Worm (Caenorhabditis elegans) whole organism, young adult: ENCODE data around the gene C05D9.7.

Source experiments
- B0019.2 ChIP-seq: fragments of 200-800 bp; sonication (Bioruptor generic); conservative IDR thresholded peaks from 2 replicates; pipeline ENCODE4 v1.3.6; 2022; ENCODE audit warnings: missing genetic modification reagents, missing genetic modification characterization, missing compliant biosample characterization
- F10E7.11 ChIP-seq: sonication (generic microtip); optimal IDR thresholded peaks from 2 replicates; lab custom pipeline; 2017; ENCODE audit warnings: mild to moderate bottlenecking, missing genetic modification characterization, moderate library complexity, missing compliant biosample characterization
- F37B4.10 ChIP-seq: fragments of 200-800 bp; sonication (Bioruptor generic); IDR thresholded peaks from 2 replicates; pipeline ENCODE4 v1.3.6; 2022; ENCODE audit warnings: missing genetic modification characterization, missing compliant biosample characterization
- F52B5.7 ChIP-seq: sonication (generic microtip); optimal IDR thresholded peaks from 2 replicates; lab custom pipeline; 2016; ENCODE audit warnings: mild to moderate bottlenecking, missing genetic modification characterization, missing compliant biosample characterization
- F57A8.1 ChIP-seq: fragments of 200-800 bp; sonication (Bioruptor generic); optimal IDR thresholded peaks from 2 replicates; lab custom pipeline; 2018; ENCODE audit warnings: mild to moderate bottlenecking, missing genetic modification characterization, moderate library complexity, missing compliant biosample characterization
- T26A5.8 ChIP-seq: sonication (generic microtip); optimal IDR thresholded peaks from 2 replicates; lab custom pipeline; 2016; ENCODE audit warnings: missing genetic modification characterization, missing compliant biosample characterization
- Y67H2A.10 ChIP-seq: fragments of 200-800 bp; sonication (Bioruptor generic); conservative IDR thresholded peaks from 2 replicates; pipeline ENCODE4 v1.3.6; 2022; ENCODE audit warnings: missing genetic modification reagents, missing genetic modification characterization, missing compliant biosample characterization
- ZK185.1 ChIP-seq: sonication (generic microtip); optimal IDR thresholded peaks from 2 replicates; lab custom pipeline; 2016; ENCODE audit warnings: mild to moderate bottlenecking, missing genetic modification characterization, missing compliant biosample characterization; ENCODE audit not compliant: poor library complexity, severe bottlenecking
- akir-1 ChIP-seq: fragments of 200-800 bp; sonication (Bioruptor generic); optimal IDR thresholded peaks from 2 replicates; lab custom pipeline; 2018; ENCODE audit warnings: mild to moderate bottlenecking, missing genetic modification characterization, moderate library complexity, missing compliant biosample characterization
- bed-2 ChIP-seq: fragments of 200-800 bp; sonication (Bioruptor generic); IDR thresholded peaks from 2 replicates; pipeline ENCODE4 v1.3.6; 2022; ENCODE audit warnings: missing genetic modification reagents, missing genetic modification characterization, missing compliant biosample characterization
- cebp-2 ChIP-seq: fragments of 200-800 bp; sonication (Bioruptor generic); IDR thresholded peaks from 2 replicates; pipeline ENCODE4 v1.3.6; 2022; ENCODE audit warnings: missing genetic modification characterization, missing compliant biosample characterization
- ceh-100 ChIP-seq: fragments of 200-800 bp; sonication (Bioruptor generic); IDR thresholded peaks from 2 replicates; pipeline ENCODE4 v1.3.6; 2022; ENCODE audit warnings: missing genetic modification reagents, missing genetic modification characterization, missing compliant biosample characterization
- ceh-27 ChIP-seq: fragments of 200-800 bp; sonication (Bioruptor generic); optimal IDR thresholded peaks from 2 replicates; lab custom pipeline; 2018; ENCODE audit warnings: mild to moderate bottlenecking, missing genetic modification characterization, moderate library complexity, missing compliant biosample characterization
- ceh-40 ChIP-seq: fragments of 200-800 bp; sonication (Bioruptor generic); IDR thresholded peaks from 2 replicates; pipeline ENCODE4 v1.3.6; 2022; ENCODE audit warnings: missing genetic modification characterization, missing compliant biosample characterization
- ceh-91 ChIP-seq: fragments of 200-800 bp; sonication (Bioruptor generic); IDR thresholded peaks from 2 replicates; pipeline ENCODE4 v1.3.6; 2022; ENCODE audit warnings: missing genetic modification reagents, missing genetic modification characterization, missing compliant biosample characterization
- die-1 ChIP-seq: sonication (generic microtip); optimal IDR thresholded peaks from 2 replicates; lab custom pipeline; 2016; ENCODE audit warnings: missing genotype, mild to moderate bottlenecking, missing genetic modification characterization, missing compliant biosample characterization
- dpff-1 ChIP-seq: sonication (generic microtip); optimal IDR thresholded peaks from 2 replicates; lab custom pipeline; 2017; ENCODE audit warnings: mild to moderate bottlenecking, missing genetic modification characterization, missing compliant biosample characterization
- ekl-4 ChIP-seq: fragments of 200-800 bp; sonication (Bioruptor generic); IDR thresholded peaks from 2 replicates; pipeline ENCODE4 v1.3.6; 2022; ENCODE audit warnings: missing genetic modification reagents, missing genetic modification characterization, missing compliant biosample characterization
- ets-4 ChIP-seq: fragments of 200-800 bp; sonication (Bioruptor generic); optimal IDR thresholded peaks from 2 replicates; lab custom pipeline; 2018; ENCODE audit warnings: mild to moderate bottlenecking, missing genetic modification characterization, missing compliant biosample characterization
- him-1 ChIP-seq: sonication (generic microtip); optimal IDR thresholded peaks from 2 replicates; lab custom pipeline; 2016; ENCODE audit warnings: missing genotype, missing genetic modification reagents, missing genetic modification characterization, missing compliant biosample characterization
- hrde-1 ChIP-seq: sonication (generic microtip); optimal IDR thresholded peaks from 2 replicates; lab custom pipeline; 2016; ENCODE audit warnings: missing genetic modification characterization, mild to moderate bottlenecking, missing compliant biosample characterization, moderate library complexity, missing genotype, missing genetic modification reagents, borderline replicate concordance
- hsf-1 ChIP-seq: fragments of 200-800 bp; sonication (Bioruptor generic); IDR thresholded peaks from 2 replicates; pipeline ENCODE4 v1.3.6; 2022; ENCODE audit warnings: missing genetic modification reagents, missing genetic modification characterization, missing compliant biosample characterization
- let-607 ChIP-seq, 2 experiments: fragments of 200-800 bp in 1 of 2; sonication (Bioruptor generic) in 1 of 2; sonication (generic microtip) in 1 of 2; optimal IDR thresholded peaks; 2 replicates each; lab custom pipeline; 2016 to 2018; ENCODE audit warnings: mild to moderate bottlenecking in 2 of 2, missing compliant biosample characterization in 2 of 2, missing genetic modification characterization in 2 of 2, moderate library complexity in 2 of 2, missing genotype in 1 of 2
- lin-26 ChIP-seq: fragments of 200-800 bp; sonication (Bioruptor generic); IDR thresholded peaks from 2 replicates; pipeline ENCODE4 v1.3.6; 2022; ENCODE audit warnings: missing genetic modification reagents, missing genetic modification characterization, missing compliant biosample characterization
- lin-54 ChIP-seq: fragments of 200-800 bp; sonication (Bioruptor generic); optimal IDR thresholded peaks from 2 replicates; lab custom pipeline; 2018; ENCODE audit warnings: mild to moderate bottlenecking, missing genetic modification characterization, missing compliant biosample characterization
- lsy-27 ChIP-seq: sonication (generic microtip); optimal IDR thresholded peaks from 2 replicates; lab custom pipeline; 2017; ENCODE audit warnings: missing genetic modification characterization, mild to moderate bottlenecking, missing compliant biosample characterization, antibody characterized with exemption, missing genotype, borderline replicate concordance; ENCODE audit not compliant: insufficient read depth
- madf-10 ChIP-seq: sonication (generic microtip); optimal IDR thresholded peaks from 2 replicates; lab custom pipeline; 2016; ENCODE audit warnings: mild to moderate bottlenecking, missing genetic modification characterization, missing compliant biosample characterization
- madf-8 ChIP-seq: fragments of 200-800 bp; sonication (Bioruptor generic); conservative IDR thresholded peaks from 2 replicates; pipeline ENCODE4 v1.3.6; 2022; ENCODE audit warnings: missing genetic modification reagents, missing genetic modification characterization, missing compliant biosample characterization
- mcd-1 ChIP-seq: fragments of 200-800 bp; sonication (Bioruptor generic); IDR thresholded peaks from 2 replicates; pipeline ENCODE4 v1.3.6; 2022; ENCODE audit warnings: missing genetic modification reagents, missing genetic modification characterization, missing compliant biosample characterization
- mel-28 ChIP-seq: sonication (generic microtip); optimal IDR thresholded peaks from 2 replicates; lab custom pipeline; 2016; ENCODE audit warnings: borderline replicate concordance, mild to moderate bottlenecking, missing genetic modification characterization, missing compliant biosample characterization
- mxl-1 ChIP-seq: sonication (generic microtip); optimal IDR thresholded peaks from 2 replicates; lab custom pipeline; 2016; ENCODE audit warnings: missing genetic modification characterization, missing compliant biosample characterization
- nfya-1 ChIP-seq: sonication (generic microtip); optimal IDR thresholded peaks from 2 replicates; lab custom pipeline; 2017; ENCODE audit warnings: antibody characterized with exemption, missing compliant biosample characterization, missing genetic modification characterization, borderline replicate concordance; ENCODE audit not compliant: insufficient read depth
- nhr-120 ChIP-seq: fragments of 200-800 bp; sonication (Bioruptor generic); IDR thresholded peaks from 2 replicates; pipeline ENCODE4 v1.3.6; 2022; ENCODE audit warnings: missing genetic modification characterization, missing compliant biosample characterization
- nhr-179 ChIP-seq: sonication (generic microtip); optimal IDR thresholded peaks from 2 replicates; lab custom pipeline; 2016; ENCODE audit warnings: mild to moderate bottlenecking, missing genetic modification characterization, missing compliant biosample characterization
- pbrm-1 ChIP-seq: fragments of 200-800 bp; sonication (Bioruptor generic); IDR thresholded peaks from 2 replicates; pipeline ENCODE4 v1.3.6; 2022; ENCODE audit warnings: missing genetic modification reagents, missing genetic modification characterization, missing compliant biosample characterization
- rcor-1 ChIP-seq: fragments of 200-800 bp; sonication (Bioruptor generic); IDR thresholded peaks from 2 replicates; pipeline ENCODE4 v1.3.6; 2022; ENCODE audit warnings: missing genetic modification reagents, missing genetic modification characterization, missing compliant biosample characterization
- rec-8 ChIP-seq, 2 experiments: sonication (generic microtip); optimal IDR thresholded peaks; 2 replicates each; lab custom pipeline; 2016; ENCODE audit warnings: mild to moderate bottlenecking in 2 of 2, missing genetic modification characterization in 2 of 2, missing genetic modification reagents in 2 of 2, missing genotype in 2 of 2, missing biosample characterization in 1 of 2, missing compliant biosample characterization in 1 of 2, moderate library complexity in 1 of 2
- rpc-1 ChIP-seq, 2 experiments: fragments of 150-350 bp in 1 of 2; sonication (generic microtip) in 1 of 2; optimal IDR thresholded peaks; 2 replicates each; lab custom pipeline; 2014 to 2018; ENCODE audit warnings: missing biosample characterization in 1 of 2, missing genetic modification characterization in 1 of 2, missing genetic modification reagents in 1 of 2, missing genotype in 1 of 2
- sdz-38 ChIP-seq: sonication (generic microtip); optimal IDR thresholded peaks from 2 replicates; lab custom pipeline; 2016; ENCODE audit warnings: missing genotype, missing genetic modification characterization, missing compliant biosample characterization
- sea-2 ChIP-seq: fragments of 200-800 bp; sonication (Bioruptor generic); IDR thresholded peaks from 2 replicates; pipeline ENCODE4 v1.3.6; 2022; ENCODE audit warnings: missing genetic modification characterization, missing compliant biosample characterization
- snpc-4 ChIP-seq, 5 experiments: fragments of 150-350 bp in 1 of 5; sonication (generic microtip) in 4 of 5; optimal IDR thresholded peaks; 2 replicates each; lab custom pipeline; 2014 to 2018; ENCODE audit warnings: missing genetic modification characterization in 5 of 5, missing biosample characterization in 3 of 5, antibody characterized with exemption in 2 of 5, mild to moderate bottlenecking in 2 of 5, missing compliant biosample characterization in 2 of 5, missing genotype in 2 of 5, moderate library complexity in 2 of 5, missing genetic modification reagents in 1 of 5
- somi-1 ChIP-seq: fragments of 200-800 bp; sonication (Bioruptor generic); optimal IDR thresholded peaks from 2 replicates; lab custom pipeline; 2018; ENCODE audit warnings: mild to moderate bottlenecking, missing genetic modification characterization, missing compliant biosample characterization
- sptf-2 ChIP-seq: fragments of 200-800 bp; sonication (Bioruptor generic); optimal IDR thresholded peaks from 2 replicates; lab custom pipeline; 2018; ENCODE audit warnings: mild to moderate bottlenecking, missing genetic modification characterization, missing compliant biosample characterization
- unc-62 ChIP-seq: fragments of 150-350 bp; optimal IDR thresholded peaks from 2 replicates; lab custom pipeline; 2014; ENCODE audit warnings: missing biosample characterization, missing genetic modification reagents, missing genetic modification characterization
- xnd-1 ChIP-seq: sonication (generic microtip); optimal IDR thresholded peaks from 2 replicates; lab custom pipeline; 2016; ENCODE audit warnings: missing genotype, missing genetic modification reagents, missing genetic modification characterization, missing compliant biosample characterization
- ztf-22 ChIP-seq: fragments of 200-800 bp; sonication (Bioruptor generic); optimal IDR thresholded peaks from 2 replicates; lab custom pipeline; 2018; ENCODE audit warnings: mild to moderate bottlenecking, missing genetic modification characterization, moderate library complexity, missing compliant biosample characterization
- ztf-28 ChIP-seq: fragments of 200-800 bp; sonication (Bioruptor generic); IDR thresholded peaks from 2 replicates; pipeline ENCODE4 v1.3.6; 2022; ENCODE audit warnings: missing genetic modification reagents, missing genetic modification characterization, missing compliant biosample characterization

Gene C05D9.7

ce11 chrX:1093154-1093553 lies 26.1 kb downstream of the C05D9.7 start (continued):
- TF ChIP-seq rpc-1 (optimal IDR thresholded peaks at IDR 0.05; lab: Kevin White, UChicago) (no peak), rpc-1 (tag; optimal IDR thresholded peaks at IDR 0.05; lab: Kevin White, UChicago) (no peak), lsy-27 (tag; lab: Kevin White, UChicago) (no peak), ekl-4 (peak; percentile 67), ceh-40 (GFP tag; lab: Robert Waterston, UW) (no peak), mel-28 (tag; lab: Kevin White, UChicago) (no peak), die-1 (peak; percentile 39), akir-1 (no peak), ztf-22 (GFP tag; lab: Kevin White, UChicago) (peak; percentile 53), rcor-1 (peak; percentile 79), snpc-4 (GFP tag; optimal IDR thresholded peaks at IDR 0.05; lab: Kevin White, UChicago) (peak; percentile 25), snpc-4 (tag; optimal IDR thresholded peaks at IDR 0.05; lab: Kevin White, UChicago) (peak in 2 of 4 experiments; percentile 48 to 62), Y67H2A.10 (GFP tag; lab: Robert Waterston, UW) (peak; percentile 51; the same call in 1 of the 2 replicates), sptf-2 (no peak), him-1 (tag; lab: Kevin White, UChicago) (no peak), hsf-1 (no peak), F57A8.1 (GFP tag; lab: Kevin White, UChicago) (no peak), nfya-1 (no peak), xnd-1 (no peak), ZK185.1 (tag; lab: Kevin White, UChicago) (peak; percentile 83), ceh-100 (no peak; the same call in 1 of the 2 replicates), rec-8 (tag; optimal IDR thresholded peaks at IDR 0.05; lab: Kevin White, UChicago) (no peak), ceh-27 (GFP tag; lab: Kevin White, UChicago) (peak; percentile 75), lin-54 (GFP tag; lab: Kevin White, UChicago) (peak; percentile 46), ztf-28 (no peak), cebp-2 (GFP tag; lab: Robert Waterston, UW) (no peak), ceh-91 (GFP tag; lab: Robert Waterston, UW) (no peak), F10E7.11 (tag; lab: Kevin White, UChicago) (no peak), B0019.2 (GFP tag; lab: Robert Waterston, UW) (no peak), mcd-1 (GFP tag; lab: Robert Waterston, UW) (peak; percentile 49; the same call in 1 of the 2 replicates), F37B4.10 (0 out of 2 replicates have a peak, but pooled peaks have one; percentile 80), nhr-120 (GFP tag; lab: Robert Waterston, UW) (no peak), ets-4 (GFP tag; lab: Kevin White, UChicago) (no peak), madf-8 (GFP tag; lab: Robert Waterston, UW) (no peak), let-607 (tag; optimal IDR thresholded peaks at IDR 0.05; lab: Kevin White, UChicago) (peak; percentile 49 to 77), nhr-179 (tag; lab: Kevin White, UChicago) (no peak), sdz-38 (no peak), madf-10 (tag; lab: Kevin White, UChicago) (peak; percentile 84), lin-26 (peak; percentile 61; the same call in 1 of the 2 replicates), sea-2 (GFP tag; lab: Robert Waterston, UW) (no peak), T26A5.8 (tag; lab: Kevin White, UChicago) (no peak), mxl-1 (no peak), bed-2 (GFP tag; lab: Robert Waterston, UW) (peak; percentile 48; the same call in 1 of the 2 replicates), dpff-1 (tag; lab: Kevin White, UChicago) (no peak), somi-1 (GFP tag; lab: Kevin White, UChicago) (peak; percentile 94), pbrm-1 (GFP tag; lab: Robert Waterston, UW) (peak; percentile 83), F52B5.7 (no peak), hrde-1 (tag; lab: Kevin White, UChicago) (no peak), unc-62 (GFP tag; lab: Kevin White, UChicago) (peak; percentile 92)
